Fruit fly (Drosophila melanogaster) Kc167 (cell line): ENCODE results near the gene CG33969.

ENCODE experiments used
- Myc ChIP-seq: fragments of >200 bp; optimal IDR thresholded peaks from 2 replicates; lab custom pipeline; 2017; ENCODE audit warnings: missing external identifiers
- Sin3A ChIP-seq: fragments of >200 bp; optimal IDR thresholded peaks from 2 replicates; lab custom pipeline; 2018; ENCODE audit warnings: missing external identifiers
- h ChIP-seq: fragments of >200 bp; optimal IDR thresholded peaks from 3 replicates; lab custom pipeline; 2018; ENCODE audit warnings: missing external identifiers
- psq ChIP-seq: fragments of >200 bp; optimal IDR thresholded peaks from 2 replicates; lab custom pipeline; 2017; ENCODE audit warnings: missing external identifiers
- ttk ChIP-seq: sonication (Bioruptor generic); optimal IDR thresholded peaks from 2 replicates; lab custom pipeline; 2017; ENCODE audit warnings: missing external identifiers

DNA sequence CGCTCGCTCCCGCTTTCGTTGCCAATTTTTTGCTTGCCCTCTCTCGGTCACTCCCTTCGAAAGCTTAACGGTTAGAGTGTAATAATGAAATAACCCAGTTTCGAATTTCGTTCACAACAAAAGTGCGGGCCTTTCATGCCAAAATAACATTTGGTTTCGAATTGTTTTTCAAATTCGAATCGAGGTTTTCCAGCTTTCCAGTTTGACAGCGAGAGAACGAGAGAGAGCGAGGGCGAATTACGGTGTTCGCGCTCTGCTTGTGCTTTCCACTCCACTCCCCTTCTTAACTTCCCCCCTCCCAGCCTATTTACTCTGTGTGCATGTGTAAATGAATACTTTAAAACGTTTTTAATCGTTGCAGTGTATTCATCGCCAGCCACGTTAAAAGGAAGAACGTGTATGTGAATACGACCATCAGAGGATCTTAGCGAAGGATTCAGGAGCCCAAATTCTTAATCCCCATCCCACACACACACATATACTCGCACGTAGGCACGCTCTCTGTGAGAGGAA lies 44.7 kb downstream of the CG33969 start:
- TF ChIP-seq ttk (no peak), Sin3A (lab: Kevin White, UChicago) (no peak), h (lab: Kevin White, UChicago) (no peak), Myc (lab: Kevin White, UChicago) (no peak), psq (lab: Kevin White, UChicago) (no peak)
